Fruit fly (Drosophila melanogaster) whole organism, wandering third instar larva: Measurements from ENCODE around the gene boi.

Experiments used
- Dfd ChIP-seq: fragments of >200 bp; optimal IDR thresholded peaks from 2 replicates; lab custom pipeline; 2017; ENCODE audit warnings: missing biosample characterization, missing genetic modification characterization
- Hr78 ChIP-seq: fragments of >200 bp; optimal IDR thresholded peaks from 2 replicates; lab custom pipeline; 2017; ENCODE audit warnings: missing biosample characterization, missing genetic modification characterization
- Sp1 ChIP-seq: fragments of 200-800 bp; sonication (Bioruptor generic); optimal IDR thresholded peaks from 3 replicates; lab custom pipeline; 2019; ENCODE audit warnings: missing biosample characterization, mild to moderate bottlenecking, missing genetic modification characterization, moderate library complexity
- brk ChIP-seq: fragments of 200-800 bp; sonication (Bioruptor generic); optimal IDR thresholded peaks from 2 replicates; lab custom pipeline; 2016; ENCODE audit warnings: missing biosample characterization, mild to moderate bottlenecking, missing genetic modification characterization
- ey ChIP-seq: fragments of 200-800 bp; sonication (Bioruptor generic); optimal IDR thresholded peaks from 2 replicates; lab custom pipeline; 2016; ENCODE audit warnings: missing biosample characterization, missing genetic modification characterization
- fru ChIP-seq: fragments of 200-800 bp; sonication (Bioruptor generic); optimal IDR thresholded peaks from 3 replicates; lab custom pipeline; 2016; ENCODE audit warnings: missing biosample characterization, mild to moderate bottlenecking, missing genetic modification characterization

DNA sequence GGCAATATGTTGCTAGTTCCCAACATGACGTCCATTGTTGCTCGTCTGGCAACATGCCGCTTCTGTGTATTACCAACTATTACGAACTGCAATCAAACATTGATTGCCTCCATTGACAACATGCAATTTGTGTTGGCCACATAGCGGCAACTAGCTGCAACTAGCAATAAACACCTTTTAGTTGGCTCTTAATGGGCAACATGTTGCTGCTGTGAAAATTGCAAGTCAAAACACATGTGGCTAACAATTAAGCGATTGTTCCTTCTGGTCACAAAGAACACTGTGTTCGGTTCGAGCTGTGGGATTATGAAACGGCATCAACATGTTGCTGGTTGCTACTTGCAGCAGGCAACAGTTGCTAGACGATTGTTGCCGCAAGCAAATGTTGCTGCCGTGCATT lies 16.1 kb downstream of the boi start:
- TF ChIP-seq fru (GFP tag; lab: Kevin White, UChicago) (no peak), brk (no peak), ey (no peak), Dfd (GFP tag; lab: Kevin White, UChicago) (no peak), Hr78 (GFP tag; lab: Kevin White, UChicago) (no peak), Sp1 (GFP tag; lab: Kevin White, UChicago) (no peak)
